Worm (Caenorhabditis elegans): ENCODE results near the gene fat-7.

fat-7 gene

ce11 chrV:7145250-7145850 is 7.6 kb downstream of the fat-7 start, which contains the start of gene ugt-37:
ugt-37 (minus strand) TSS chrV:7145318.
- TF ChIP-seq lsy-12 (tag; optimal IDR thresholded peaks at IDR 0.05) = no peak
- TF ChIP-seq elt-2 (tag; optimal IDR thresholded peaks at IDR 0.05) = peak; percentile 33

- TF ChIP-seq nhr-76 (tag; optimal IDR thresholded peaks at IDR 0.05) (no peak), nhr-43 (tag; optimal IDR thresholded peaks at IDR 0.05; ENCODE audit: poor library complexity, severe bottlenecking) (no peak), pqm-1 (tag; optimal IDR thresholded peaks at IDR 0.05) (peak; percentile 46), nhr-77 (tag; optimal IDR thresholded peaks at IDR 0.05) (no peak), nhr-237 (tag; optimal IDR thresholded peaks at IDR 0.05) (no peak), fkh-10 (GFP tag; optimal IDR thresholded peaks at IDR 0.05) (no peak), elt-2 (tag; optimal IDR thresholded peaks at IDR 0.05) (peak; percentile 33), snpc-4 (tag; optimal IDR thresholded peaks at IDR 0.05) (peak; percentile 68), lin-15B (tag; optimal IDR thresholded peaks at IDR 0.05) (no peak), mdl-1 (tag; optimal IDR thresholded peaks at IDR 0.05) (no peak), nhr-28 (tag; optimal IDR thresholded peaks at IDR 0.05) (no peak), zag-1 (tag; optimal IDR thresholded peaks at IDR 0.05) (no peak), lin-39 (tag; optimal IDR thresholded peaks at IDR 0.05) (no peak)
Observed at ce11 chrV:7142661-7143060, 10.3 kb downstream of the fat-7 start.

- TF ChIP-seq fos-1 (tag; optimal IDR thresholded peaks at IDR 0.05) = no peak
- TF ChIP-seq fkh-2 (tag; optimal IDR thresholded peaks at IDR 0.05) = no peak
- no peak for TF ChIP-seq nhr-11 (tag; optimal IDR thresholded peaks at IDR 0.05)
- no peak for TF ChIP-seq ceh-9 (tag; optimal IDR thresholded peaks at IDR 0.05)
- TF ChIP-seq ZK546.5 (tag; optimal IDR thresholded peaks at IDR 0.05) = no peak
- TF ChIP-seq aly-2 (tag; optimal IDR thresholded peaks at IDR 0.05) = no peak
- no peak for TF ChIP-seq tbx-2 (tag; optimal IDR thresholded peaks at IDR 0.05)
- no peak for TF ChIP-seq pha-4 (tag; optimal IDR thresholded peaks at IDR 0.05)
- TF ChIP-seq unc-62 (GFP tag; optimal IDR thresholded peaks at IDR 0.05) = no peak
- TF ChIP-seq nhr-23 (tag; optimal IDR thresholded peaks at IDR 0.05) = no peak
Observed at ce11 chrV:7141864-7142263, 11.1 kb downstream of the fat-7 start, which contains the start of gene ugt-40. ugt-40 (minus strand) TSS chrV:7141964.

- TF ChIP-seq lin-15B (tag; optimal IDR thresholded peaks at IDR 0.05) (no peak), pqm-1 (tag; optimal IDR thresholded peaks at IDR 0.05) (peak; percentile 7)
Observed at ce11 chrV:7140368-7140767, 12.6 kb downstream of the fat-7 start.

ce11 chrV:7138320-7138719 is 14.6 kb downstream of the fat-7 start, which contains the start of gene str-112:
str-112 (minus strand) TSS chrV:7138420.
- TF ChIP-seq ama-1 (optimal IDR thresholded peaks at IDR 0.05) (no peak), snpc-4 (tag; optimal IDR thresholded peaks at IDR 0.05) (no peak), unc-62 (GFP tag; optimal IDR thresholded peaks at IDR 0.05) (no peak), ceh-9 (tag; optimal IDR thresholded peaks at IDR 0.05) (no peak), fkh-2 (tag; optimal IDR thresholded peaks at IDR 0.05) (no peak), nhr-76 (tag; optimal IDR thresholded peaks at IDR 0.05) (no peak), nhr-77 (tag; optimal IDR thresholded peaks at IDR 0.05) (no peak)

ce11 chrV:7136859-7137258 is 16.1 kb downstream of the fat-7 start:
- TF ChIP-seq nhr-25 (tag; optimal IDR thresholded peaks at IDR 0.05) = no peak
- no peak for TF ChIP-seq jun-1 (tag; optimal IDR thresholded peaks at IDR 0.05)
- TF ChIP-seq eor-1 (tag; optimal IDR thresholded peaks at IDR 0.05) = no peak
- no peak for TF ChIP-seq elt-1 (tag; optimal IDR thresholded peaks at IDR 0.05)
- no peak for TF ChIP-seq snpc-4 (tag; optimal IDR thresholded peaks at IDR 0.05)
- no peak for TF ChIP-seq mml-1 (tag; optimal IDR thresholded peaks at IDR 0.05)
- no peak for TF ChIP-seq ceh-82 (tag; optimal IDR thresholded peaks at IDR 0.05)
- TF ChIP-seq nhr-23 (tag; optimal IDR thresholded peaks at IDR 0.05) = no peak
- no peak for TF ChIP-seq lsy-12 (tag; optimal IDR thresholded peaks at IDR 0.05)
- no peak for TF ChIP-seq ceh-16 (tag; optimal IDR thresholded peaks at IDR 0.05)
- TF ChIP-seq hmg-11 (tag; optimal IDR thresholded peaks at IDR 0.05) = no peak
- TF ChIP-seq ztf-4 (tag; optimal IDR thresholded peaks at IDR 0.05) = no peak
- no peak for TF ChIP-seq daf-12 (tag; optimal IDR thresholded peaks at IDR 0.05)
- no peak for TF ChIP-seq nhr-237 (tag; optimal IDR thresholded peaks at IDR 0.05)
- no peak for TF ChIP-seq elt-3 (tag; optimal IDR thresholded peaks at IDR 0.05)
- no peak for TF ChIP-seq egl-5 (tag; optimal IDR thresholded peaks at IDR 0.05)
- no peak for TF ChIP-seq ceh-28 (tag; optimal IDR thresholded peaks at IDR 0.05)

All from whole organism, L3 larva.